Fruit fly (Drosophila melanogaster) Kc167 (cell line): ENCODE data around the gene Gr39b.

Experiments
- Myc ChIP-seq: fragments of >200 bp; optimal IDR thresholded peaks from 2 replicates; lab custom pipeline; 2017; ENCODE audit warnings: missing external identifiers
- Sin3A ChIP-seq: fragments of >200 bp; optimal IDR thresholded peaks from 2 replicates; lab custom pipeline; 2018; ENCODE audit warnings: missing external identifiers
- h ChIP-seq: fragments of >200 bp; optimal IDR thresholded peaks from 3 replicates; lab custom pipeline; 2018; ENCODE audit warnings: missing external identifiers
- insv ChIP-seq: fragments of >200 bp; optimal IDR thresholded peaks from 3 replicates; lab custom pipeline; 2018; ENCODE audit warnings: missing external identifiers
- psq ChIP-seq: fragments of >200 bp; optimal IDR thresholded peaks from 2 replicates; lab custom pipeline; 2017; ENCODE audit warnings: missing external identifiers
- ttk ChIP-seq: sonication (Bioruptor generic); optimal IDR thresholded peaks from 2 replicates; lab custom pipeline; 2017; ENCODE audit warnings: missing external identifiers

The Gr39b gene

DNA sequence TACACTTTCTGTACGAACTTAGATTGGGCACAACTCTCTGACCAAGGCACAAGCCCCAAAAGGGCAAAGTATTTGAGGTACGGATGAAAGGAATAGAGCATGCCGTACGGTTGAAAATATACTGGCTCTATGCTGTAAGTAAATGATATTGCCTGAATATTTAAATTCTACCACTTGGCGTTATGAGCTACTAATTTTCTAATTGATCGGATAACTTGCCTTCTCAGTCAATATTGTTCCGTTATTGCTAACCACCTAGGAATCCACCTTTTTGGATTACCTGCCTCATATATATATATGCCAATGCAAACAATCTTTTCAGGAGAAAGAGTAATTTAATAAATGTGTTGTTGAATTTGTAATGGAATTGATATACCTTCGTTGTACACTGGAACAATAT, at the start of gene Gr39b:
Gene Gr39b (minus strand): TSS at position 101 of the 400 bp plus-strand sequence.
- no peak for TF ChIP-seq Sin3A (lab: Kevin White, UChicago)
- TF ChIP-seq h (lab: Kevin White, UChicago), result no peak
- no peak for TF ChIP-seq insv (lab: Kevin White, UChicago)
- TF ChIP-seq psq, result no peak
- TF ChIP-seq ttk (lab: Kevin White, UChicago), result no peak
- no peak for TF ChIP-seq Myc

DNA sequence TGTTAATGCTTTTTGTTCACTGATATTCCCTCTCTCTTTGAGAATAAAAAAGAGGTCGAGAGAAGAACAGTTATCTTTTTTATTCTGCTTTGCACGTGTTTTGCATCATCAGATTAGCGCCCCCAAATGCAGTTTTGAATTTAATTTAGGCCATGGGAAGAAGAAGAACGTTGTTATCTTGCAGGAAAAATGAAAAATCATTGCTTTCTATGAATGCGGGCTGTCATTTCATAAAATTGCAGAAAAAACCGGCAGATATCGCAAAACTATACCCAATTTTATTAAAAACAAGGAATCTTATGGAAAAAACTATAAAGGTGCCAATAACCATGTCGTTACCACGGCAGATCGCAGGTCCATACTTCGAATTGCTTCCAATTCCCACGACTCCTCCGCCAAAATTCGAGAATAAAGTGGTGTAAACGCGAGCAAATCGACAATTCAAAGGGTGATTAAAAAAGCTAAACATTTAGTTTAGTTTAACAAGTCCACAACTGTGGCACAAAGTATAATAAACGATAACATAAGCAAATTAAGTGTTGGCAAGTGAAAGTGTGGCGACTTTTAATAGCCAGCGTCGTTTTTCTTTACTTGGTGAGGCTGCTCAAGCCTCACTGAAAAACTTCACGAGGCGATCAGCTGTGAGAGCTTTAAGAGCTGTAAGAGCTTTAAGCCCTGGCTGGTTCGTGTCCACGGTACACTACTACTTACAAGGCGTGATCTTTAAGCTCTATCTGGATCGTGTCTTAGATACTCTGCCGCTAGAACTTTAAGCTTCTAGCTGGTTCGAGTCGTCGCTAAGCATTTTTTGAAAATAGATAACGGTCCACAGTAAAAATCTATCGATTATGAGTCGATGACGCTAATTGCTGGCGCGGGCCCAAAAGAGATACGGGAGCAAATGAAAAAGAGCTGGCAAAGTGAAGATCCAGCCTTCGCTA, 27.5 kb upstream of the Gr39b start:
- TF ChIP-seq psq, result no peak
- TF ChIP-seq Myc, result no peak
- no peak for TF ChIP-seq h (lab: Kevin White, UChicago)
- no peak for TF ChIP-seq Sin3A (lab: Kevin White, UChicago)
- TF ChIP-seq ttk (lab: Kevin White, UChicago), result no peak
- TF ChIP-seq insv (lab: Kevin White, UChicago), result no peak

DNA sequence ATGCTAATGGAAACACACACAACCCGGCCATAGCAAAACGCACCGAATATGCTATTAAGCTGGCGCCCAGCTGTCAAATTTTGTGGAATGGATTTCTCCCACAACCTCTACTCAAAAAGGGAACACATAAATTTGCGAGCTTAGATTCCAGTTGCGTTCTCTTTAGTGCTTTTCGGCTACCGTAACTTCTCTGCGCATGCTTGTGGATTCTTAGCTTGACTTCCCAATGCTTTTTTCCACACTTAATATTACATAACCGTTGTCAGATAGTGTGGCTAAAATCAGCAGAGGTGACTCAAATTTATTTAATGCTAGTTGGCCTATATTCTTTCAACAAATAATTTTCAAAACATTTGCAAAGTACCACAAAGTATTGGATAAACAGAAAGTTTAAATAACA, 11.9 kb upstream of the Gr39b start:
- TF ChIP-seq insv (lab: Kevin White, UChicago) (no peak), ttk (lab: Kevin White, UChicago) (no peak), Myc (no peak), psq (no peak), Sin3A (lab: Kevin White, UChicago) (no peak), h (lab: Kevin White, UChicago) (no peak)

DNA sequence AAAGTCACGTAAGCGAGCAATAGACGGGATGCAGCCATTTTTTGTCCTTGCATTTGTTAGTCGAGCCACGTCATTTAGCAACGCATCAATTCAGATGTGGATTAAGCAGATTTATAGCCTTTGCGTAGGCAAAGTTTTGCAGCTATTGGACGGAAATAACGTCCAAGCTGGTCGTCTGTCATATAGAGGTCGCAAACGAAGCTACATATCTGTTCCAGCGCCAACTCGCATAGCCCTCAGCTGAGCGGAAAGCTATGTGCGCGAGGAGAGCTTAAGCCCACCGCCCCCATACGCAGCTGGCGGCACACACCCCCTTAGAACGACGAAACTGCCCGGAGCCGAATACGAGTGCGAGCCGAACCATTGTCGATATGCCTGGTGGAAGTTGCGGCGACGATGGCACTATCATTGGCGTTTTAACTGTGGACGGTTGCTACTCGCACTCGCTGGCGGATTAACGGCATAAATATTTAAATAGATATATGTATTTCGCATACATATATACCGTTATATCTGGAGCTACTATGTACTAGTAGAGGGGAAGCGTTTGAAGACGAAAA, 10.4 kb upstream of the Gr39b start, which contains the start of gene nrv3:
Gene nrv3 (plus strand): TSS at position 211 of the 560 bp plus-strand sequence.
- TF ChIP-seq insv (lab: Kevin White, UChicago), result no peak
- TF ChIP-seq Sin3A (lab: Kevin White, UChicago), result no peak
- TF ChIP-seq h (lab: Kevin White, UChicago), result no peak
- no peak for TF ChIP-seq Myc
- no peak for TF ChIP-seq psq
- no peak for TF ChIP-seq ttk (lab: Kevin White, UChicago)

DNA sequence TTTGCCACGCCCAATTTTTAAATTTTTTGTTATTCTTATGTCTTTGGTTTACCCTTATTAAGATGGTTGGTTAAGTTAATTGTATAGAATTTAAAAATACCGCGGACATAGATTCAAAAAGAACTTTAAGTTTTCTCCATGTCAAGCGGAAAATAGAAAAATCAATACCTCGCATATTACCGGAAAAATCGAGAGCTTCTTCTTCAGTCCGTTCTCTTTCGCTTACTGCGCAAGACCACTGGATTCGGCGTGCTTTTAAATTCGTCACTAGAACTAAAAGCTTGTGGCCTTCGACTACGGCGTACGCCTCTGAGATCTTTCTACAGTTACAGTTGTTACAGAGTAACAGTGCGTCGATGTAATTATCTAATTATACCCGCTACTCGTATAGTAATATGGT, 8.5 kb upstream of the Gr39b start:
- TF ChIP-seq Myc (no peak), insv (lab: Kevin White, UChicago) (no peak), Sin3A (lab: Kevin White, UChicago) (no peak), h (lab: Kevin White, UChicago) (no peak), psq (no peak), ttk (lab: Kevin White, UChicago) (no peak)

DNA sequence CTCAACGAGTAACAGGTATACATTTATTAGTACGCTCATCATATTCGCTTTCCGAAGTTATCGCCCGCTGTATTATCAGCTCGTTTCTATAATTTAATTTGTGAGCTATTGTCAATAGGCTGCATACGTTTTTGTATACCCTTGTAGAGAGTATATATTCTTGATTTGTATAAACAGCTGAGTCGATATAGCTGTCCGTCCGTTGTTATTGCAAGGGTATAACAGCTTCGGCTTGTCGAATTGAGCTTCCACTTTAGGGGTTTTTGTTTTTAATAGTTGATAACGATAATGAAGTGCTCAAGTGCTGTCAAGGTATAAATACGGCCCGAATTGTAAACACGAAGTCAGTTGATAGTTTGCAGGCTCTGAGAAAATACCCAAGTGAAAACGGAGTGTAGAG, 1.4 kb upstream of the Gr39b start, which contains the start of gene CG8665:
Gene CG8665 (plus strand): TSS at position 342 of the 400 bp plus-strand sequence.
- TF ChIP-seq ttk (lab: Kevin White, UChicago) (no peak), insv (lab: Kevin White, UChicago) (no peak), Sin3A (lab: Kevin White, UChicago) (no peak), h (lab: Kevin White, UChicago) (no peak), psq (no peak), Myc (no peak)

DNA sequence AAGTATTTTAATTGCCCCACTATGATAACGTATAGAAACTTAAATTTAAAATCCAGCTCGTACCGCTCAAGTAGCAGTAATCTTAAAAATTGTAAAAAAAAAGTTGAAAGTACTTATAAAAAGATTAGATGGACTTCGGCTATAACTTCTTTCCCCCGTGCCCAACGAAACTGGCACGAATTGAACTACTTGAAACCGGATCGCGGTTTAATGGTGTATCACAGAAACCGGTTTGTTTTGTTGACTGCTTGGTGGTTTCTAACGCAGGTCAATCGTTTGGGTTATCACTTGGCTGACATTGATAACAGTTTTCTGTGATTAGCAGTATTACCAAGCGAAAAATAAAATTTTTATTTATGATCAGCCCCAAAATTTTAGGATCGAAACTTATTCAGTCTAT, 2.2 kb downstream of the Gr39b start:
- TF ChIP-seq psq, result no peak
- TF ChIP-seq insv (lab: Kevin White, UChicago), result no peak
- no peak for TF ChIP-seq Sin3A (lab: Kevin White, UChicago)
- TF ChIP-seq h (lab: Kevin White, UChicago), result no peak
- no peak for TF ChIP-seq ttk (lab: Kevin White, UChicago)
- no peak for TF ChIP-seq Myc

DNA sequence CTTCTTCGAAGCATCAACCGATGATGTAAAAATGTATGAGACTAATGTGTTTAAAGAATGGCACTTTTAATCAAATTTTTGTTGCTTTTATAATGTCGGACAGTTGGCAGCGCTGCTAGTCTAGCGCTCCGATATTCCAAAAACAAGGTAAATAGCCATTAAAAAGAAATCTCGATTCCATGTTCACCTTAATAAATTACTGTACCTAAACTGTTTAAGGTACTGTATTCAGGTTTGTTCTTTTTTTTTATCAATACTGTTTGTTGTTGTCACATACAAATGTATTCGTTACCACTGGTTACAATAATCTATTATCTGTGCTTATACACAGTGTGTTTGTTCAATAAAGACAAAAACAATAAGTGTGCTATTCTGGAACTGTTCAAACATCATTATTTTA, 8.6 kb downstream of the Gr39b start, which contains the start of gene dtr:
Gene dtr (plus strand): TSS at position 301 of the 400 bp plus-strand sequence.
- no peak for TF ChIP-seq ttk (lab: Kevin White, UChicago)
- TF ChIP-seq Sin3A (lab: Kevin White, UChicago), result no peak
- TF ChIP-seq h (lab: Kevin White, UChicago), result no peak
- TF ChIP-seq psq, result no peak
- no peak for TF ChIP-seq Myc
- no peak for TF ChIP-seq insv (lab: Kevin White, UChicago)

DNA sequence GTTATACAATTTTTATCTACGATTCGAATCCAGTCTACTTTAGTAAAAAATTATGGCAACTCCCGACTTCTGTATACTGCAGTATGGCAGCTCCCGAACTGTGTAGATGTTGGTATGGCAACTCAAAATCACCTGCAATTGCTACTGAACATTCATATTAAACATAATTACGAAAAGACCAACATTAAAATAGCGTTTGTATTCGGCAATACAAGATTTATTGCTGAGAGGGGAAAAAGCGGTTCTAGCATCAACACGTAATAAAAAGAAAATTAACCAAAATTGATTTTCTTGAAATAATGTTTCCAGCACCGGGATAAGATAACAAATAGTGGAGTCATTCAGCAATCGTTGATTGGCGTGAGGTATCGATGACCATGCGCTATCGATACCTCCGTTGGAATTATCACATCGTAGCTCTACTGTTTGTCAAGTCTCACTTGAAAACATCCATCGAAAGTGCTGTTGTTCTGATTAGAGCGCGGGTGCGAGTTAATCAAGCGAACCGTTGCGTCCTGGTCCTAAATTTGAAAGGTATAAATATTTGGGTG, 25.2 kb downstream of the Gr39b start, which contains the start of gene Tsp39D:
Gene Tsp39D (plus strand): TSS at position 405 of the 551 bp plus-strand sequence.
- TF ChIP-seq ttk (lab: Kevin White, UChicago) (no peak), Myc (no peak)

DNA sequence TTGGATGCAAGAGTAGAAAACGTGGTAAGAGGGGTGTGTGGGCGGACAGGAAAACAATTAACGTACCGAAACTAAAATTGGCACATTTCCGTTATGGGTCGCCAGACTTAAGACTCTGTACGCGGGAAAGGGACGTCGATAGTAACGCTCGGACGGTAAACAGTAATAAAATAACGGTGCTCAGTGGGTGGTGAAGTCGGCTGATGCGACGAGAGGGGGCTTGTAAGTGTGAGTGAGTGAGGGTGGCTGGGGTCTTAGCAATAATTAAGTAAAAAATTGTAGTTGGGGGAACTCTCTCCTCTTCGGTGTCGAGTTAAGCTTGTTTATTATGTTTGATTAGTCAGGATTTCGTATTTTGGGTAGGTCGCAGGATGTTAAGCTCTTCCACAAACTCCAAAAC, 27.8 kb downstream of the Gr39b start:
- no peak for TF ChIP-seq ttk (lab: Kevin White, UChicago)
- no peak for TF ChIP-seq psq
- TF ChIP-seq insv (lab: Kevin White, UChicago), result no peak
- no peak for TF ChIP-seq Sin3A (lab: Kevin White, UChicago)

DNA sequence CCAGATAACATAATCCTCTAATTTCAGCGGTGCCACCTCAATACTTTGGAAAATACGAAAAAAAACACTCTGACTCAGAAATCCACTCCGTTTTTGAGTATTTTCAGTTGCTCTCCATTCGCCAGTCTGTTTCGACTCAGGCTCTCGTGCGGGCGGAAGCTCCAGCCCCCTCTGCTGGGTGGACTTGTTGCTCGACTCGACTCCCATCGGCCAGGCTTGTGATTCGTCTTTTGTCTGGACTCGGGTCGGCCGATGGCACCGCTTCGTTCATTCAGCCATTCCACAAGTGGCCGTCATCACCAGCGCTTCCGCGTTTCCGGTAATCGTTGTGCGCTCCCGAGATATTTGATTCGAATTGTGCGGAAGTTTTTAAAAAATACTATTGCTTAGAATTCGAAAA, 38.0 kb downstream of the Gr39b start, which contains the start of gene dimm:
Gene dimm (plus strand): TSS at position 255 of the 400 bp plus-strand sequence.
- TF ChIP-seq Sin3A (lab: Kevin White, UChicago) (no peak), ttk (lab: Kevin White, UChicago) (no peak), h (lab: Kevin White, UChicago) (no peak), psq (no peak), Myc (no peak), insv (lab: Kevin White, UChicago) (no peak)

DNA sequence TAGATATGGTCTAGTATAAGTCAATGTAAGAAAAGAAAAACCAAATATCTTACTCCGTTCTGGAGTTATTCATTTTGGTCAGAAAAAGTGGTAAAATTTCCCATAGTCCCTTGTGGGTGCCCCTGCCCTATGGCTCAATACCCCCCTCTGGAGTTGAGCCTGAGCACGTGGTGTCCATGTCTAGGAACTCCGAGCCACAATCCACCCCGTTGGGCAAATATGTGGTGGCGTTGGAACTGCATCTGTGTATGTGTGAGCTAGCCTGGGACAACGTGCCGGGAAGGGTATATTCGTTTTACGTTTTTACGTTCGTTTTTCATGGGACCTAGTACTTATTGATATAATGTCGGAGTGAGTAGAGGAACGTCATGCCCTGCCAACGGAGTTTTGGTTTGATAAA, 38.7 kb downstream of the Gr39b start:
- TF ChIP-seq Myc, result no peak
- TF ChIP-seq insv (lab: Kevin White, UChicago), result no peak
- no peak for TF ChIP-seq psq
- no peak for TF ChIP-seq h (lab: Kevin White, UChicago)
- TF ChIP-seq Sin3A (lab: Kevin White, UChicago), result no peak
- TF ChIP-seq ttk (lab: Kevin White, UChicago), result no peak
